Worm (Caenorhabditis elegans) whole organism, L2 larva: ENCODE measurements around the gene F13A7.11.

Experiments
- F13H6.1 ChIP-seq: sonication (generic microtip); optimal IDR thresholded peaks from 2 replicates; lab custom pipeline; 2016; ENCODE audit warnings: missing genetic modification characterization, missing compliant biosample characterization
- alr-1 ChIP-seq: fragments of 150-350 bp; optimal IDR thresholded peaks from 2 replicates; lab custom pipeline; 2014; ENCODE audit warnings: missing biosample characterization, missing genetic modification characterization
- aly-2 ChIP-seq: fragments of 150-350 bp; optimal IDR thresholded peaks from 2 replicates; lab custom pipeline; 2014; ENCODE audit warnings: missing biosample characterization, missing genetic modification characterization
- elt-3 ChIP-seq: sonication (generic microtip); optimal IDR thresholded peaks from 2 replicates; lab custom pipeline; 2017; ENCODE audit warnings: missing biosample characterization, missing genetic modification characterization
- fos-1 ChIP-seq: fragments of 150-350 bp; optimal IDR thresholded peaks from 2 replicates; lab custom pipeline; 2014; ENCODE audit warnings: missing biosample characterization, missing genetic modification characterization
- lin-11 ChIP-seq: fragments of 150-350 bp; sonication (generic microtip); optimal IDR thresholded peaks from 2 replicates; lab custom pipeline; 2014; ENCODE audit warnings: missing biosample characterization, missing genetic modification characterization, inconsistent platforms, mixed read lengths
- lin-39 ChIP-seq: fragments of 150-350 bp; optimal IDR thresholded peaks from 2 replicates; lab custom pipeline; 2014; ENCODE audit warnings: missing biosample characterization, missing genetic modification reagents, missing genetic modification characterization
- nhr-23 ChIP-seq: fragments of 150-350 bp; optimal IDR thresholded peaks from 2 replicates; lab custom pipeline; 2014; ENCODE audit warnings: missing biosample characterization, missing genetic modification reagents, missing genetic modification characterization
- nhr-237 ChIP-seq: fragments of 150-350 bp; optimal IDR thresholded peaks from 2 replicates; lab custom pipeline; 2014; ENCODE audit warnings: missing biosample characterization, missing genetic modification characterization

DNA sequence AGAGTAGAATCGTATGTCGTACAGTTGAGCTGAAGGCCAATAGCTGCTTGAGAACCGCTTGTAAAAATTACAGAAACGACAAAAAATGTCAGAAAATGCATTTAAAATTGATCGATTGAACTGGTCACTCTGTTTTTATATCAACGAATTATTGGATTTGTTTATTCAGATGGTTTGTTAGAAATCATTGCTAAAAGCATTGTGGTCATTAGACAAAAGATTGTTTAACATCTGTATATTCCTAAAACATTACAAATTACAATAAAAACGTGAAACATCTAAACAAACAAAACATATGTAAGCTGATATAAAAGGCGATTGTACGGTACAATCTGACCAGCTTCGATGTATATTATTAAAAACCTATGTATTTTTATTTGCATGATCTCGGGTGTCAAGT lies 40.4 kb upstream of the F13A7.11 start, which contains the start of the genes F26D2.13 and F26D2.14:
- TF ChIP-seq F13H6.1 (tag; lab: Kevin White, UChicago) (no peak), fos-1 (no peak), elt-3 (no peak), nhr-237 (tag; lab: Kevin White, UChicago) (no peak), lin-11 (no peak), nhr-23 (tag; lab: Kevin White, UChicago) (no peak), aly-2 (no peak), alr-1 (tag; lab: Kevin White, UChicago) (no peak), lin-39 (tag; lab: Kevin White, UChicago) (no peak)
